Worm (Caenorhabditis elegans): ENCODE data around the gene sur-7.
A peak's percentile ranks its signal among the peaks of the same experiment; 100 is the strongest.

Gene sur-7

DNA sequence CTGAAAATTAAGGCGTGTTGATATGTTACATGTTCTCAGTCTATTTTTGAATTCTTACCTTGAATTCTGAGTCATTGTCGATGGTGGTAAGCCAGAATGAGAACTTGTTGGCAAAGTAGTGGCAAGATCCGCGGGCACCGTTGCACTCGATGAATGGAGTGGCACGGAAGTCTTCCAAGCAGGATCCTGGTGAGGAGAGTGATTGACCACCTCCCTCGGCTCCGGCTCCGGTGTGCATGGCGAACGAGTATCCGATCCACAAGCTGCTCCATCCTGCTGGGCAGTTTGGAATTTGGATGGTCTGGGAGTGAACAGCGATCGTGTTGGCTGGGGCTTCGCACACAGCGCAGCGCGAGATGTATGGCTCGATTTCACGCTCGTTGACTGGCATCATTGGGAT is 4.7 kb downstream of the sur-7 start:
- no peak for TF ChIP-seq die-1 (tag; optimal IDR thresholded peaks at IDR 0.05)
- peak; percentile 62; the same call in 1 of the 2 replicates for TF ChIP-seq zfh-2 (GFP tag; conservative IDR thresholded peaks at IDR 0.05)
- no peak for TF ChIP-seq nhr-179 (tag; optimal IDR thresholded peaks at IDR 0.05)
- TF ChIP-seq cebp-2 (GFP tag; IDR thresholded peaks at IDR 0.05) = 0 out of 2 replicates have a peak, but pooled peaks have one; percentile 34

DNA sequence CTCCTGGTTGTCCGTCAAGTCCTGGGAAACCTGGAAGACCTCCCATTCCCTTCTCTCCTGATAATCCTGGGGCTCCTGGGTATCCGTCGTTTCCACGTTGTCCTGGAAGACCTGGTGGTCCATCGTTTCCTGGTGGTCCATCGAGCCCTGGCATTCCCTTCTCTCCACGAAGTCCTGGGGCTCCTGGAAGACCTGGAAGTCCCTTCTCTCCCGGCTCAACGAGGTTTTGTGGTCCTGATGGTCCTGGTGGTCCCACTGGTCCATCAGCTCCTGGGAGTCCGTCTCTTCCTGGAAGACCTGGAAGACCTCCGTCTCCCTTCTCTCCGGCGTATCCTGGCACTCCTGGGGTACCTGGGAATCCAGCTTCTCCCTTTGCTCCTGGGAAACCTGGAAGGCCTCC is 5.5 kb downstream of the sur-7 start:
- no peak for TF ChIP-seq nhr-179 (tag; optimal IDR thresholded peaks at IDR 0.05)
- peak; percentile 70; the same call in 1 of the 2 replicates for TF ChIP-seq egrh-3 (GFP tag; IDR thresholded peaks at IDR 0.05)
- peak; percentile 67 for TF ChIP-seq zfh-2 (GFP tag; conservative IDR thresholded peaks at IDR 0.05)
- no peak for TF ChIP-seq Y79H2A.3 (GFP tag; conservative IDR thresholded peaks at IDR 0.05)
- TF ChIP-seq mcd-1 (GFP tag; IDR thresholded peaks at IDR 0.05) = 0 out of 2 replicates have a peak, but pooled peaks have one; percentile 19
- TF ChIP-seq bed-2 (GFP tag; IDR thresholded peaks at IDR 0.05) = no peak

DNA sequence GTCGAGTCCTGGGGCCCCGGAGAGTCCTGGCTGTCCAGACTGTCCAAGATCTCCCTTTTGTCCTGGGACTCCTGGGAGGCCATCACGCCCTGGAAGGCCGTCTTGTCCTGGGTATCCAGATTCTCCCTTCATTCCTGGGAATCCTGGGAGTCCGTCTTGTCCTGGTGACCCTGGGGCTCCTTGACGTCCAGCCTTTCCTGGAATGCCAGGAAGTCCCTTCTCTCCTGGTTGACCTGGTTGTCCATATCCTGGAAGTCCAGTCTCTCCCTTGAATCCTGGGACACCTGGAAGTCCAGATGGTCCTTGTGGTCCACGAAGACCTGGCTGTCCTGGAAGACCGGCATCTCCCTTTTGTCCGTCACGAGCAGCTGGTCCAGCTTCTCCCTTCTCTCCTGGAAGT is 6.7 kb downstream of the sur-7 start:
- 0 out of 2 replicates have a peak, but pooled peaks have one; percentile 40 for TF ChIP-seq dox-1 (GFP tag; IDR thresholded peaks at IDR 0.05)
- peak; percentile 5; the same call in 1 of the 2 replicates for TF ChIP-seq egrh-3 (GFP tag; IDR thresholded peaks at IDR 0.05)
- TF ChIP-seq ceh-58 (GFP tag; IDR thresholded peaks at IDR 0.05) = 0 out of 2 replicates have a peak, but pooled peaks have one; percentile 6
- TF ChIP-seq B0336.3 (GFP tag; IDR thresholded peaks at IDR 0.05) = no peak
- TF ChIP-seq zfh-2 (GFP tag; conservative IDR thresholded peaks at IDR 0.05) = peak; percentile 59
- no peak for TF ChIP-seq repo-1 (tag; optimal IDR thresholded peaks at IDR 0.05)
- TF ChIP-seq attf-6 (GFP tag; IDR thresholded peaks at IDR 0.05) = no peak
- no peak for TF ChIP-seq bed-1 (GFP tag; IDR thresholded peaks at IDR 0.05)
- TF ChIP-seq D2030.7 (GFP tag; IDR thresholded peaks at IDR 0.05) = 0 out of 2 replicates have a peak, but pooled peaks have one; percentile 15
- TF ChIP-seq madf-8 (GFP tag; conservative IDR thresholded peaks at IDR 0.05) = no peak
- TF ChIP-seq C06A6.2 (GFP tag; conservative IDR thresholded peaks at IDR 0.05) = no peak

DNA sequence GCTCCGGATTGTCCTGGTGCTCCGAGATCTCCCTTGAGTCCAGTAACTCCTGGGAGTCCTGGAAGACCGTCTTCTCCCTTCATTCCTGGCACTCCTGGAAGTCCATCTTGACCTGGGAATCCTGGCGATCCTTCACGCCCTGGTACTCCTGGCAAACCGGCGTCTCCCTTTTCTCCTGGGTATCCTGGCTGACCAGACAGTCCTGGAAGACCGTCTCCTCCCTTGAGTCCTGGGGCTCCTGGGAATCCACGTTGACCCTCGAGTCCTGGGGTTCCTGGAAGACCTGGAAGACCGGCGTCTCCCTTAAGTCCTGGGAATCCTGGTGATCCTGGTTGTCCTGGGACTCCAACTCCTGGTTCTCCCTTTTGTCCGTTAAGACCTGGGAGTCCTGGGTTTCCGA is 7.6 kb downstream of the sur-7 start:
- no peak for TF ChIP-seq tlf-1 (GFP tag; optimal IDR thresholded peaks at IDR 0.05)
- TF ChIP-seq egrh-3 (GFP tag; IDR thresholded peaks at IDR 0.05) = peak; percentile 33; the same call in 1 of the 2 replicates
- peak; percentile 59; the same call in 1 of the 2 replicates for TF ChIP-seq zfh-2 (GFP tag; conservative IDR thresholded peaks at IDR 0.05)
- TF ChIP-seq nfyb-1 (GFP tag; IDR thresholded peaks at IDR 0.05) = no peak
- 0 out of 2 replicates have a peak, but pooled peaks have one; percentile 23 for TF ChIP-seq mcd-1 (GFP tag; IDR thresholded peaks at IDR 0.05)

DNA sequence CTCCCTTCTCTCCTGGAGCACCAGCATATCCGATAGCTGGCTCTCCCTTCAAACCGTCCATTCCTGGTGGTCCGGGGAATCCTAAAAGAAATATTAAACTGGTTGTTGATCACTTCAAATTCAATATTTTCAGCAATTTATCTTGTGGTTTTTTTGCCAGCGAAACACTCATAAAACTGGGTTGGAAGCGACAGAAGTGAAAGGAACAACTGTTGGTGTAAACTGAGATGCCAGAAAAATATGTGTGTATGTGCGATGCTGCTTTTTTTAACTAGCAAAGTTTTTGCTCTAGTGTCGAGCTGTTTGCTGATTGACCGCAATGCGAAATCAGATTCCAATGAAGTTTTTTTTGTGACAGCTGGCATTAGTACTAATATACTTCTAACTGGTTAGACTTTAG is 10.8 kb downstream of the sur-7 start:
- no peak for TF ChIP-seq madf-8 (GFP tag; conservative IDR thresholded peaks at IDR 0.05)
- no peak for TF ChIP-seq nhr-179 (tag; optimal IDR thresholded peaks at IDR 0.05)
- no peak for TF ChIP-seq ets-4 (GFP tag; optimal IDR thresholded peaks at IDR 0.05)
- no peak for TF ChIP-seq sdz-38 (tag; optimal IDR thresholded peaks at IDR 0.05)
- no peak for TF ChIP-seq atf-7 (tag; optimal IDR thresholded peaks at IDR 0.05)
- TF ChIP-seq lin-40 (tag; optimal IDR thresholded peaks at IDR 0.05) = no peak

DNA sequence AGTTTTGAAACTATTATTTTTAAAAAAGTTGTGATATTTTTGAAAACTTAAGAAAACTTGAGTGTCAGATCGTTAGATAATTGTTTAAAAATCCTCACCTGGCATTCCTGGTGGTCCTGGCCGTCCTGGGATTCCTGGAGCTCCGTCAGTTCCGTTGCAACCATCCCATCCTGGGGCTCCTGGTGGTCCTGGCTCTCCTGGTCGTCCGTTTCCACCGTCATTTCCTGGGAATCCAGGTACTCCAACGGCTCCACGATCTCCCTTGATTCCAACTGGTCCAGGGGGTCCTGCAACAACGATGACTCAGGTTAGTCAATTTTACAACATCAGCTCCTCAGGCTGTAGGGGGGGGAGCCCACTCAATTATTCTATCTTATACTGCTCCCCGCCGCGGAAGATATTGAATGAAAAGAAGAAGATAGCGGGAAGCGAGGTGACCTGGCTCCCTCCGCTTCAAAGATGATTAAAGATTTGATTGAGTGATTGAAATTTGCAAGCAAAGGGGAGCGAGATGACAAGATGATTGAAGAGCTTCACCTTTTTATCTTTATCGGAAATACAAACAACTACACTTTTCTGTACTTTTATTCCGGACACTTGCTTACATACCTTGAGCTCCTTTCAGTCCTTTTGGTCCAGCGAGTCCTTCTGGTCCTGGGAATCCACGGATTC is 11.4 kb downstream of the sur-7 start:
- TF ChIP-seq zfh-2 (GFP tag; conservative IDR thresholded peaks at IDR 0.05) = peak; percentile 70
- TF ChIP-seq repo-1 (tag; optimal IDR thresholded peaks at IDR 0.05) = no peak

DNA sequence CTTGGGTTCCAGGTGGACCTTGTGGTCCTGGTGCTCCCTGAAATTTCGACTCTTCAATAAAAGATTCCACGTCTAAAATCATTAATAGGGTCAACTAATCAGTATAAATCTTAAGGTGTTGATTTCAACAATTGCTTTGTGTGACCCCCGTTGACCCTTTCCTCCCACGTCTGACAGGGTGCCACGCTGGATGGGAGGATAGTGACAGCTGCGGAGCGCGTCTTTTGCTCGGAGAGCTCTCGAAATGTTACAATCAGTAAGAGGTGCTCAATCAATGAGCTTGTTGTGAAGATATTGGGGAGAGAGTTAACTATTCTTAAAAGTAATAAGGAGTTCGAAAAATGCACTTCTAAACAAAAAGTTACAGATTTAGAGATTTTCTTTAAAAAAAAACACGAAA is 12.0 kb downstream of the sur-7 start:
- TF ChIP-seq madf-10 (tag; optimal IDR thresholded peaks at IDR 0.05) = no peak

DNA sequence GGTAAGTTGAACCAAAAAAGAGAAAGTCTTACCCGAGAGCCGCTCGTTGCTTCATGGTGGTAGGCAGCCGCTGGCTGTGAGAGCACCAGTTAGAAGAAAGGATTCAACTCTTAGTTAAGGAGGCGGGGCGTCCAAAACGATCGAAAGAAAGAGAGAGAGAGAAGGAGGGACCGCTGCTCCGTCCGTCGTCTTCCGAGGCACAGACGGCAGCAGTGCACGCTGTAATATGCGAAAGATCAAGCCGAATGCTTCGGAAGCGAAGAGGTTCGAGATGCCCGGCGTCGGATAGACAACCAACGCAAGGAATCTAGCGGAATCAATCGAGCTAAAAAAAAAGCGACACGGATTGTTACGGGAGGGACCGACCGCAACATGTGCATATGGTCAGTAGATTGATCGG is 12.9 kb downstream of the sur-7 start, which contains the start of gene let-2:
Gene let-2, minus strand, starts transcription at position 68 of the 400 bp plus-strand sequence.
- no peak for TF ChIP-seq lin-35 (GFP tag; optimal IDR thresholded peaks at IDR 0.05)
- peak; percentile 86 for TF ChIP-seq zfh-2 (GFP tag; conservative IDR thresholded peaks at IDR 0.05)
- TF ChIP-seq lin-54 (GFP tag; optimal IDR thresholded peaks at IDR 0.05) = no peak
